Fruit fly (Drosophila melanogaster) whole organism, embryonic: ENCODE data around the gene isoQC.

Experiments
- CG1024 ChIP-seq: fragments of 200-800 bp; sonication (Bioruptor generic); IDR thresholded peaks from 2 replicates; pipeline ENCODE4 v1.3.6; 2022; ENCODE audit warnings: missing biosample characterization, missing genetic modification characterization
- CG10543 ChIP-seq: fragments of 200-800 bp; sonication (Bioruptor generic); optimal IDR thresholded peaks from 3 replicates; lab custom pipeline; 2017; ENCODE audit warnings: missing biosample characterization, mild to moderate bottlenecking, missing genetic modification characterization, moderate library complexity
- CG11085 ChIP-seq: fragments of 200-800 bp; sonication (Bioruptor generic); IDR thresholded peaks from 2 replicates; pipeline ENCODE4 v1.3.6; 2022; ENCODE audit warnings: missing biosample characterization, missing genetic modification characterization
- CG11456 ChIP-seq: fragments of 200-800 bp; sonication (Bioruptor generic); IDR thresholded peaks from 3 replicates; pipeline ENCODE4 v1.3.6; 2022; ENCODE audit warnings: missing biosample characterization, missing genetic modification characterization
- CG12219 ChIP-seq: fragments of 200-800 bp; sonication (Bioruptor generic); optimal IDR thresholded peaks from 3 replicates; lab custom pipeline; 2018; ENCODE audit warnings: missing biosample characterization, mild to moderate bottlenecking, missing genetic modification characterization
- CG12659 ChIP-seq: fragments of 200-800 bp; sonication (Bioruptor generic); optimal IDR thresholded peaks from 3 replicates; lab custom pipeline; 2017; ENCODE audit warnings: mild to moderate bottlenecking, missing biosample characterization, missing genetic modification reagents, missing genetic modification characterization
- CG14667 ChIP-seq: fragments of 200-800 bp; sonication (Bioruptor generic); IDR thresholded peaks from 2 replicates; pipeline ENCODE4 v1.3.6; 2022; ENCODE audit warnings: missing biosample characterization, missing genetic modification characterization
- CG1529 ChIP-seq: fragments of 200-800 bp; sonication (Bioruptor generic); optimal IDR thresholded peaks from 3 replicates; lab custom pipeline; 2018; ENCODE audit warnings: missing biosample characterization, missing genetic modification characterization
- CG1603 ChIP-seq: fragments of 200-800 bp; sonication (Bioruptor generic); optimal IDR thresholded peaks from 2 replicates; lab custom pipeline; 2019; ENCODE audit warnings: missing biosample characterization, mild to moderate bottlenecking, missing genetic modification characterization, moderate library complexity
- CG17385 ChIP-seq: fragments of 200-800 bp; sonication (Bioruptor generic); optimal IDR thresholded peaks from 3 replicates; lab custom pipeline; 2018; ENCODE audit warnings: missing biosample characterization, mild to moderate bottlenecking, missing genetic modification characterization
- CG1792 ChIP-seq: fragments of 200-800 bp; sonication (Bioruptor generic); optimal IDR thresholded peaks from 2 replicates; lab custom pipeline; 2016; ENCODE audit warnings: missing biosample characterization, missing genetic modification characterization
- CG3065 ChIP-seq: fragments of 200-800 bp; sonication (Bioruptor generic); optimal IDR thresholded peaks from 2 replicates; lab custom pipeline; 2016; ENCODE audit warnings: missing biosample characterization, missing genetic modification characterization
- CG4282 ChIP-seq: fragments of 200-800 bp; sonication (Bioruptor generic); optimal IDR thresholded peaks from 2 replicates; lab custom pipeline; 2016; ENCODE audit warnings: missing biosample characterization, missing genetic modification characterization
- CG4360 ChIP-seq: fragments of 200-800 bp; sonication (Bioruptor generic); IDR thresholded peaks from 2 replicates; pipeline ENCODE4 v1.3.6; 2022; ENCODE audit warnings: missing biosample characterization, missing genetic modification characterization
- CG7963 ChIP-seq: fragments of 200-800 bp; sonication (Bioruptor generic); IDR thresholded peaks from 3 replicates; pipeline ENCODE4 v1.3.6; 2022; ENCODE audit warnings: missing biosample characterization, missing genetic modification characterization; ENCODE audit not compliant: partially characterized antibody
- CG8359 ChIP-seq: fragments of 200-800 bp; sonication (Bioruptor generic); optimal IDR thresholded peaks from 2 replicates; lab custom pipeline; 2017; ENCODE audit warnings: missing biosample characterization, mild to moderate bottlenecking, missing genetic modification characterization, borderline replicate concordance
- CG9437 ChIP-seq: fragments of 200-800 bp; sonication (Bioruptor generic); optimal IDR thresholded peaks from 2 replicates; lab custom pipeline; 2018; ENCODE audit warnings: missing biosample characterization, mild to moderate bottlenecking, missing genetic modification characterization
- Camta ChIP-seq: fragments of 200-800 bp; sonication (Bioruptor generic); optimal IDR thresholded peaks from 2 replicates; lab custom pipeline; 2016; ENCODE audit warnings: missing biosample characterization, missing genetic modification characterization
- Dip2 ChIP-seq: fragments of 200-800 bp; sonication (Bioruptor generic); IDR thresholded peaks from 2 replicates; pipeline ENCODE4 v1.3.6; 2022; ENCODE audit warnings: missing biosample characterization, missing genetic modification characterization
- Dp ChIP-seq: fragments of 200-800 bp; sonication (Bioruptor generic); optimal IDR thresholded peaks from 2 replicates; lab custom pipeline; 2018; ENCODE audit warnings: missing biosample characterization, mild to moderate bottlenecking, missing genetic modification characterization, moderate library complexity
- Fer3 ChIP-seq: fragments of 200-800 bp; sonication (Bioruptor generic); optimal IDR thresholded peaks from 2 replicates; lab custom pipeline; 2018; ENCODE audit warnings: missing biosample characterization, mild to moderate bottlenecking, missing genetic modification characterization, moderate library complexity
- Gsc ChIP-seq: fragments of 200-800 bp; sonication (Bioruptor generic); IDR thresholded peaks from 2 replicates; pipeline ENCODE4 v1.3.6; 2022; ENCODE audit warnings: missing biosample characterization, missing genetic modification characterization
- Hey ChIP-seq: fragments of 200-800 bp; sonication (Bioruptor generic); optimal IDR thresholded peaks from 3 replicates; lab custom pipeline; 2018; ENCODE audit warnings: missing biosample characterization, mild to moderate bottlenecking, missing genetic modification characterization
- MESR4 ChIP-seq: fragments of 200-800 bp; sonication (Bioruptor generic); optimal IDR thresholded peaks from 2 replicates; lab custom pipeline; 2018; ENCODE audit warnings: missing biosample characterization, mild to moderate bottlenecking, missing genetic modification characterization, moderate library complexity
- Nf-YB ChIP-seq: fragments of 200-800 bp; sonication (Bioruptor generic); optimal IDR thresholded peaks from 3 replicates; lab custom pipeline; 2019; ENCODE audit warnings: missing biosample characterization, mild to moderate bottlenecking, missing genetic modification characterization, moderate library complexity
- Optix ChIP-seq: fragments of 200-800 bp; sonication (Bioruptor generic); IDR thresholded peaks from 3 replicates; pipeline ENCODE4 v1.3.6; 2022; ENCODE audit warnings: missing biosample characterization, missing genetic modification characterization
- bowl ChIP-seq: fragments of 200-800 bp; sonication (Bioruptor generic); IDR thresholded peaks from 2 replicates; pipeline ENCODE4 v1.3.6; 2022; ENCODE audit warnings: missing biosample characterization, missing genetic modification characterization
- br ChIP-seq: fragments of >200 bp; optimal IDR thresholded peaks from 2 replicates; lab custom pipeline; 2017
- bsh ChIP-seq, 2 experiments: fragments of 200-800 bp; sonication (Bioruptor generic); optimal IDR thresholded peaks; 2 replicates each; lab custom pipeline; 2017 to 2018; ENCODE audit warnings: mild to moderate bottlenecking in 2 of 2, missing biosample characterization in 2 of 2, missing genetic modification characterization in 2 of 2, moderate library complexity in 1 of 2
- chif ChIP-seq, 2 experiments: fragments of 200-800 bp; sonication (Bioruptor generic); optimal IDR thresholded peaks; 3 replicates each; lab custom pipeline; 2016; ENCODE audit warnings: missing biosample characterization in 2 of 2, missing genetic modification characterization in 2 of 2
- crol ChIP-seq: fragments of 200-800 bp; sonication (Bioruptor generic); IDR thresholded peaks from 2 replicates; pipeline ENCODE4 v1.3.6; 2022; ENCODE audit warnings: missing biosample characterization, missing genetic modification characterization
- disco-r ChIP-seq: fragments of 200-800 bp; sonication (Bioruptor generic); optimal IDR thresholded peaks from 2 replicates; lab custom pipeline; 2016; ENCODE audit warnings: missing biosample characterization, missing genetic modification characterization
- dmrt99B ChIP-seq: fragments of 200-800 bp; sonication (Bioruptor generic); optimal IDR thresholded peaks from 2 replicates; lab custom pipeline; 2018; ENCODE audit warnings: missing biosample characterization, mild to moderate bottlenecking, missing genetic modification characterization, moderate library complexity
- dpn ChIP-seq, 2 experiments: fragments of 200-800 bp; sonication (Bioruptor generic); optimal IDR thresholded peaks; 3 replicates each; lab custom pipeline; 2016; ENCODE audit warnings: missing biosample characterization in 2 of 2, missing genetic modification characterization in 2 of 2
- fd3F ChIP-seq: fragments of 200-800 bp; sonication (Bioruptor generic); optimal IDR thresholded peaks from 2 replicates; lab custom pipeline; 2018; ENCODE audit warnings: missing biosample characterization, mild to moderate bottlenecking, missing genetic modification characterization, moderate library complexity
- fu2 ChIP-seq: fragments of 200-800 bp; sonication (Bioruptor generic); optimal IDR thresholded peaks from 2 replicates; lab custom pipeline; 2016; ENCODE audit warnings: missing biosample characterization, missing genetic modification characterization
- gro ChIP-seq: fragments of 200-800 bp; sonication (Bioruptor generic); optimal IDR thresholded peaks from 2 replicates; lab custom pipeline; 2016; ENCODE audit warnings: missing biosample characterization, missing genetic modification characterization
- jigr1 ChIP-seq: fragments of 200-800 bp; sonication (Bioruptor generic); IDR thresholded peaks from 3 replicates; pipeline ENCODE4 v1.3.6; 2022; ENCODE audit warnings: missing biosample characterization, missing genetic modification characterization
- mirr ChIP-seq: fragments of 200-800 bp; sonication (Bioruptor generic); optimal IDR thresholded peaks from 3 replicates; lab custom pipeline; 2018; ENCODE audit warnings: missing biosample characterization, mild to moderate bottlenecking, missing genetic modification characterization
- nerfin-1 ChIP-seq: fragments of 200-800 bp; sonication (Bioruptor generic); optimal IDR thresholded peaks from 3 replicates; lab custom pipeline; 2019; ENCODE audit warnings: missing biosample characterization, mild to moderate bottlenecking, missing genetic modification characterization, moderate library complexity
- otp ChIP-seq: fragments of 200-800 bp; sonication (Bioruptor generic); IDR thresholded peaks from 3 replicates; pipeline ENCODE4, ENCODE4 v1.3.6; 2022; ENCODE audit warnings: missing biosample characterization, missing genetic modification characterization
- phol ChIP-seq: fragments of 200-800 bp; sonication (Bioruptor generic); optimal IDR thresholded peaks from 3 replicates; lab custom pipeline; 2018; ENCODE audit warnings: missing biosample characterization, mild to moderate bottlenecking, missing genetic modification characterization, moderate library complexity
- pros ChIP-seq: fragments of 200-800 bp; sonication (Bioruptor generic); optimal IDR thresholded peaks from 3 replicates; lab custom pipeline; 2019; ENCODE audit warnings: missing biosample characterization, mild to moderate bottlenecking, missing genetic modification characterization, moderate library complexity
- sd ChIP-seq: fragments of 200-800 bp; sonication (Bioruptor generic); optimal IDR thresholded peaks from 3 replicates; lab custom pipeline; 2018; ENCODE audit warnings: missing biosample characterization, mild to moderate bottlenecking, missing genetic modification characterization, moderate library complexity
- sima ChIP-seq: fragments of 200-800 bp; sonication (Bioruptor generic); optimal IDR thresholded peaks from 2 replicates; lab custom pipeline; 2016; ENCODE audit warnings: missing biosample characterization, missing genetic modification characterization
- ssp ChIP-seq: fragments of 200-800 bp; sonication (Bioruptor generic); IDR thresholded peaks from 2 replicates; pipeline ENCODE4 v1.3.6; 2022; ENCODE audit warnings: missing biosample characterization, missing genetic modification characterization
- trem ChIP-seq: fragments of 200-800 bp; optimal IDR thresholded peaks from 3 replicates; lab custom pipeline; 2019; ENCODE audit warnings: missing biosample characterization, mild to moderate bottlenecking, missing genetic modification characterization, moderate library complexity
- tx ChIP-seq: fragments of 200-800 bp; sonication (Bioruptor generic); optimal IDR thresholded peaks from 2 replicates; lab custom pipeline; 2016; ENCODE audit warnings: missing biosample characterization, missing genetic modification characterization
- usp ChIP-seq: fragments of >200 bp; optimal IDR thresholded peaks from 2 replicates; lab custom pipeline; 2017; ENCODE audit warnings: missing biosample characterization, missing genetic modification characterization
- yki ChIP-seq: fragments of >200 bp; optimal IDR thresholded peaks from 3 replicates; lab custom pipeline; 2018
- z ChIP-seq: fragments of 200-800 bp; sonication (Bioruptor generic); IDR thresholded peaks from 3 replicates; pipeline ENCODE4 v1.3.6; 2022; ENCODE audit warnings: missing biosample characterization, missing genetic modification characterization

The isoQC gene

DNA sequence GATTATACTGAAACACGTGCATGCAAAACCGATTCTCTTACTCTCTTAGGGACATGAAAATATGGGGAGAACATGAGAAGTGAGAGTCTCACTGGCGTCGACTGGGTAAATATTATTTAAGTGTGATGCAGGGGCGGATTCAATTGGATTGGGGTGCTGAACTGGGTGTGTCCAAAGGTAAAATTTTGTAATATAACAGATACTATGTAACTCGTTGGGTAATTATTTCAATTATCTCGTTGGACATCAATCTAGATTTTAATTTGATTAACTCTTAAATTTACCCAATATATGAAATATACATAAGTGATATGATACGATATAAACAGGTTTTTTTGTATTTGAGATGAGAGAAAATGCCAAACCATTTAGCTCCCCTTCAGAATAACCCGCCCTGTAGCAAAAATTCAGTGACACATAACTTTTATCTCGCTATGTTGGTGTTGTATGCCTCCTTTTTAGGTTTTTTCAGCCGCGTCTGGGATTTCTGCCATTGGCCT, 33.9 kb downstream of the isoQC start (continued):
- peak; percentile 14 for TF ChIP-seq MESR4 (GFP tag; lab: Kevin White, UChicago)
- TF ChIP-seq CG1603 (tag; lab: Kevin White, UChicago) = peak; percentile 80
- TF ChIP-seq CG12219 (GFP tag; lab: Kevin White, UChicago) = peak; percentile 83
- TF ChIP-seq Gsc (GFP tag; lab: Robert Waterston, UW) = no peak
- no peak for TF ChIP-seq br (lab: Kevin White, UChicago)
- TF ChIP-seq Nf-YB (GFP tag; lab: Kevin White, UChicago) = peak; percentile 79
- peak; percentile 86 for TF ChIP-seq ssp
- no peak for TF ChIP-seq yki
- TF ChIP-seq CG3065 = peak; percentile 73
- no peak; the same call in 1 of the 2 replicates for TF ChIP-seq CG14667 (GFP tag; lab: Robert Waterston, UW)
- peak; percentile 83 for TF ChIP-seq CG17385 (GFP tag; lab: Kevin White, UChicago)
- TF ChIP-seq CG1792 (GFP tag; lab: Kevin White, UChicago) = peak; percentile 89
- peak; percentile 66 for TF ChIP-seq Dip2 (GFP tag; lab: Robert Waterston, UW)
- TF ChIP-seq otp (GFP tag; lab: Robert Waterston, UW) = peak; percentile 85; the same call in 2 of the 3 replicates
- TF ChIP-seq CG11085 (GFP tag; lab: Robert Waterston, UW) = peak; percentile 95
- TF ChIP-seq nerfin-1 = peak; percentile 85
- peak; percentile 71 to 86 for TF ChIP-seq bsh (GFP tag; optimal IDR thresholded peaks at IDR 0.05; lab: Kevin White, UChicago)
- TF ChIP-seq Camta (GFP tag; lab: Kevin White, UChicago) = peak; percentile 89
- TF ChIP-seq CG11456 (GFP tag; lab: Robert Waterston, UW) = peak; percentile 97
- TF ChIP-seq pros (GFP tag; lab: Kevin White, UChicago) = peak; percentile 54
- TF ChIP-seq Fer3 (tag; lab: Kevin White, UChicago) = peak; percentile 96
- peak; percentile 84 for TF ChIP-seq disco-r (GFP tag; lab: Kevin White, UChicago)
- TF ChIP-seq CG1024 (GFP tag; lab: Robert Waterston, UW) = peak; percentile 67
- peak; percentile 84 for TF ChIP-seq CG8359 (GFP tag; lab: Kevin White, UChicago)
- TF ChIP-seq sima (GFP tag; lab: Kevin White, UChicago) = peak; percentile 48
- TF ChIP-seq sd (tag; lab: Kevin White, UChicago) = peak; percentile 92
- TF ChIP-seq crol = no peak; the same call in 1 of the 2 replicates
- TF ChIP-seq CG4360 (GFP tag; lab: Robert Waterston, UW) = 0 out of 2 replicates have a peak, but pooled peaks have one; percentile 12
- no peak for TF ChIP-seq usp
- peak; percentile 94 for TF ChIP-seq fd3F (GFP tag; lab: Kevin White, UChicago)
- peak; percentile 95 for TF ChIP-seq CG12659 (GFP tag; lab: Kevin White, UChicago)
- peak; percentile 54; the same call in 1 of the 3 replicates for TF ChIP-seq Optix (GFP tag; lab: Robert Waterston, UW)
- peak; percentile 75 for TF ChIP-seq CG1529
- peak; percentile 93 for TF ChIP-seq dmrt99B (tag; lab: Kevin White, UChicago)
- peak; percentile 80 for TF ChIP-seq CG9437 (GFP tag; lab: Kevin White, UChicago)
- peak; percentile 85; the same call in 2 of the 3 replicates for TF ChIP-seq jigr1 (GFP tag; lab: Robert Waterston, UW)
- no peak for TF ChIP-seq Dp (GFP tag; lab: Kevin White, UChicago)
- peak; percentile 60 for TF ChIP-seq CG4282 (GFP tag; lab: Kevin White, UChicago)
- peak; percentile 87 for TF ChIP-seq phol
- TF ChIP-seq mirr (GFP tag; lab: Kevin White, UChicago) = peak; percentile 89
- TF ChIP-seq CG10543 (GFP tag; lab: Kevin White, UChicago) = peak; percentile 95
- TF ChIP-seq CG7963 (GFP tag; lab: Robert Waterston, UW) = peak; percentile 49; the same call in 1 of the 3 replicates
- no peak for TF ChIP-seq z
- TF ChIP-seq Hey (tag; lab: Kevin White, UChicago) = peak; percentile 78
- TF ChIP-seq chif (GFP tag; optimal IDR thresholded peaks at IDR 0.05; lab: Kevin White, UChicago) = peak; percentile 90 to 94
- TF ChIP-seq fu2 = peak; percentile 94
- peak; percentile 88 for TF ChIP-seq tx (GFP tag; lab: Kevin White, UChicago)
- TF ChIP-seq dpn (GFP tag; optimal IDR thresholded peaks at IDR 0.05; lab: Kevin White, UChicago) = peak; percentile 95 to 96
- peak; percentile 46 for TF ChIP-seq trem (tag; lab: Kevin White, UChicago)
- TF ChIP-seq bowl (GFP tag; lab: Robert Waterston, UW) = peak; percentile 49; the same call in 1 of the 2 replicates
- peak; percentile 94 for TF ChIP-seq gro (GFP tag; lab: Kevin White, UChicago)
